Fruit fly (Drosophila melanogaster) whole organism, embryonic: ENCODE measurements around the gene CG14022.
A peak's percentile ranks its signal among the peaks of the same experiment; 100 is the strongest.

ENCODE experiments used
- Awh ChIP-seq: fragments of 200-800 bp; sonication (Bioruptor generic); IDR thresholded peaks from 2 replicates; pipeline ENCODE4, ENCODE4 v1.3.6; 2022; ENCODE audit warnings: missing biosample characterization, missing genetic modification characterization
- CG10979 ChIP-seq: fragments of 200-800 bp; sonication (Bioruptor generic); optimal IDR thresholded peaks from 2 replicates; lab custom pipeline; 2018; ENCODE audit warnings: missing biosample characterization, mild to moderate bottlenecking, missing genetic modification characterization, moderate library complexity
- CG16779 ChIP-seq: fragments of 200-800 bp; sonication (Bioruptor generic); IDR thresholded peaks from 2 replicates; pipeline ENCODE4 v1.3.6; 2022; ENCODE audit warnings: missing biosample characterization, missing genetic modification characterization
- CG17612 ChIP-seq: fragments of 200-800 bp; sonication (Bioruptor generic); IDR thresholded peaks from 2 replicates; pipeline ENCODE4 v1.3.6; 2022; ENCODE audit warnings: missing biosample characterization, missing genetic modification characterization
- CG18262 ChIP-seq: fragments of 200-800 bp; optimal IDR thresholded peaks from 3 replicates; lab custom pipeline; 2019; ENCODE audit warnings: missing biosample characterization, mild to moderate bottlenecking, missing genetic modification characterization, moderate library complexity
- CG2120 ChIP-seq: fragments of 200-800 bp; sonication (Bioruptor generic); optimal IDR thresholded peaks from 3 replicates; lab custom pipeline; 2016; ENCODE audit warnings: missing biosample characterization, missing genetic modification characterization
- CG2678 ChIP-seq: fragments of 200-800 bp; sonication (Bioruptor generic); optimal IDR thresholded peaks from 3 replicates; lab custom pipeline; 2019; ENCODE audit warnings: missing biosample characterization, mild to moderate bottlenecking, missing genetic modification characterization, moderate library complexity
- CG3065 ChIP-seq: fragments of 200-800 bp; sonication (Bioruptor generic); optimal IDR thresholded peaks from 2 replicates; lab custom pipeline; 2016; ENCODE audit warnings: missing biosample characterization, missing genetic modification characterization
- CG31365 ChIP-seq: fragments of 200-800 bp; sonication (Bioruptor generic); optimal IDR thresholded peaks from 2 replicates; lab custom pipeline; 2018; ENCODE audit warnings: missing biosample characterization, mild to moderate bottlenecking, missing genetic modification characterization
- CG32532 ChIP-seq: fragments of 200-800 bp; sonication (Bioruptor generic); IDR thresholded peaks from 2 replicates; pipeline ENCODE4 v1.3.6; 2022; ENCODE audit warnings: missing biosample characterization, missing genetic modification characterization
- CG3995 ChIP-seq: fragments of 200-800 bp; sonication (Bioruptor generic); optimal IDR thresholded peaks from 3 replicates; lab custom pipeline; 2016; ENCODE audit warnings: missing biosample characterization, missing genetic modification characterization
- CG43689 ChIP-seq: fragments of 200-800 bp; sonication (Bioruptor generic); IDR thresholded peaks from 2 replicates; pipeline ENCODE4 v1.3.6; 2022; ENCODE audit warnings: missing biosample characterization, missing genetic modification characterization
- CG4820 ChIP-seq: fragments of 200-800 bp; sonication (Bioruptor generic); optimal IDR thresholded peaks from 3 replicates; lab custom pipeline; 2016; ENCODE audit warnings: missing biosample characterization, missing genetic modification characterization
- CG4854 ChIP-seq: fragments of 200-800 bp; sonication (Bioruptor generic); optimal IDR thresholded peaks from 2 replicates; lab custom pipeline; 2016; ENCODE audit warnings: missing biosample characterization, missing genetic modification characterization, inconsistent platforms
- CG6654 ChIP-seq: fragments of 200-800 bp; sonication (Bioruptor generic); optimal IDR thresholded peaks from 2 replicates; lab custom pipeline; 2017; ENCODE audit warnings: missing biosample characterization, mild to moderate bottlenecking, missing genetic modification characterization
- CG7271 ChIP-seq: fragments of 200-800 bp; sonication (Bioruptor generic); optimal IDR thresholded peaks from 2 replicates; lab custom pipeline; 2018; ENCODE audit warnings: missing biosample characterization, mild to moderate bottlenecking, missing genetic modification characterization, moderate library complexity
- CG7987 ChIP-seq: fragments of 200-800 bp; sonication (Bioruptor generic); optimal IDR thresholded peaks from 2 replicates; lab custom pipeline; 2018; ENCODE audit warnings: missing biosample characterization, mild to moderate bottlenecking, missing genetic modification characterization, moderate library complexity
- CG8359 ChIP-seq: fragments of 200-800 bp; sonication (Bioruptor generic); optimal IDR thresholded peaks from 2 replicates; lab custom pipeline; 2017; ENCODE audit warnings: missing biosample characterization, mild to moderate bottlenecking, missing genetic modification characterization, borderline replicate concordance
- CG8478 ChIP-seq: fragments of >200 bp; optimal IDR thresholded peaks from 2 replicates; lab custom pipeline; 2018
- CG9215 ChIP-seq: fragments of 200-800 bp; sonication (Bioruptor generic); IDR thresholded peaks from 2 replicates; pipeline ENCODE4 v1.3.6; 2022; ENCODE audit warnings: missing biosample characterization, missing genetic modification characterization
- D19B ChIP-seq: fragments of 200-800 bp; sonication (Bioruptor generic); optimal IDR thresholded peaks from 2 replicates; lab custom pipeline; 2017; ENCODE audit warnings: missing biosample characterization, mild to moderate bottlenecking, missing genetic modification characterization
- Dad ChIP-seq: fragments of 200-800 bp; sonication (Bioruptor generic); optimal IDR thresholded peaks from 3 replicates; lab custom pipeline; 2016; ENCODE audit warnings: missing biosample characterization, missing genetic modification characterization
- GATAe ChIP-seq: fragments of 200-800 bp; sonication (Bioruptor generic); conservative IDR thresholded peaks from 2 replicates; pipeline ENCODE4 v1.3.6; 2022; ENCODE audit warnings: missing biosample characterization, missing genetic modification characterization
- H2.0 ChIP-seq: fragments of 200-800 bp; sonication (Bioruptor generic); IDR thresholded peaks from 2 replicates; pipeline ENCODE4 v1.3.6; 2022; ENCODE audit warnings: missing biosample characterization, missing genetic modification characterization
- HHEX ChIP-seq: fragments of 200-800 bp; sonication (Bioruptor generic); optimal IDR thresholded peaks from 3 replicates; lab custom pipeline; 2017; ENCODE audit warnings: missing biosample characterization, mild to moderate bottlenecking, missing genetic modification characterization, missing genetic modification reagents
- Hey ChIP-seq: fragments of 200-800 bp; sonication (Bioruptor generic); optimal IDR thresholded peaks from 3 replicates; lab custom pipeline; 2018; ENCODE audit warnings: missing biosample characterization, mild to moderate bottlenecking, missing genetic modification characterization
- Side ChIP-seq: fragments of 200-800 bp; sonication (Bioruptor generic); optimal IDR thresholded peaks from 2 replicates; lab custom pipeline; 2016; ENCODE audit warnings: missing biosample characterization, missing genetic modification characterization
- Sin3A ChIP-seq: fragments of >200 bp; optimal IDR thresholded peaks from 2 replicates; lab custom pipeline; 2018
- ab ChIP-seq: fragments of 200-800 bp; sonication (Bioruptor generic); optimal IDR thresholded peaks from 2 replicates; lab custom pipeline; 2016; ENCODE audit warnings: missing biosample characterization, missing genetic modification characterization
- br ChIP-seq: fragments of >200 bp; optimal IDR thresholded peaks from 2 replicates; lab custom pipeline; 2017
- bsh ChIP-seq, 2 experiments: fragments of 200-800 bp; sonication (Bioruptor generic); optimal IDR thresholded peaks; 2 replicates each; lab custom pipeline; 2017 to 2018; ENCODE audit warnings: mild to moderate bottlenecking in 2 of 2, missing biosample characterization in 2 of 2, missing genetic modification characterization in 2 of 2, moderate library complexity in 1 of 2
- chinmo ChIP-seq: fragments of 200-800 bp; sonication (Bioruptor generic); IDR thresholded peaks from 4 replicates; pipeline ENCODE4 v1.3.6; 2022; ENCODE audit warnings: missing biosample characterization, missing genetic modification characterization; ENCODE audit not compliant: partially characterized antibody
- cwo ChIP-seq: fragments of 200-800 bp; sonication (Bioruptor generic); optimal IDR thresholded peaks from 3 replicates; lab custom pipeline; 2017; ENCODE audit warnings: missing biosample characterization, missing genetic modification characterization, mild to moderate bottlenecking, moderate library complexity, missing genetic modification reagents
- dimm ChIP-seq: fragments of 200-800 bp; sonication (Bioruptor generic); IDR thresholded peaks from 2 replicates; pipeline ENCODE4 v1.3.6; 2022; ENCODE audit warnings: missing biosample characterization, missing genetic modification characterization
- disco-r ChIP-seq: fragments of 200-800 bp; sonication (Bioruptor generic); optimal IDR thresholded peaks from 2 replicates; lab custom pipeline; 2016; ENCODE audit warnings: missing biosample characterization, missing genetic modification characterization
- dmrt11E ChIP-seq: fragments of 200-800 bp; sonication (Bioruptor generic); optimal IDR thresholded peaks from 3 replicates; lab custom pipeline; 2018; ENCODE audit warnings: missing biosample characterization, mild to moderate bottlenecking, missing genetic modification characterization, moderate library complexity
- dmrt99B ChIP-seq: fragments of 200-800 bp; sonication (Bioruptor generic); optimal IDR thresholded peaks from 2 replicates; lab custom pipeline; 2018; ENCODE audit warnings: missing biosample characterization, mild to moderate bottlenecking, missing genetic modification characterization, moderate library complexity
- ham ChIP-seq: fragments of 200-800 bp; sonication (Bioruptor generic); IDR thresholded peaks from 2 replicates; pipeline ENCODE4 v1.3.6; 2022; ENCODE audit warnings: missing biosample characterization, missing genetic modification characterization
- lab ChIP-seq: fragments of 200-800 bp; sonication (Bioruptor generic); optimal IDR thresholded peaks from 3 replicates; lab custom pipeline; 2017; ENCODE audit warnings: missing biosample characterization, missing genetic modification characterization, mild to moderate bottlenecking, moderate library complexity, missing genetic modification reagents
- mam ChIP-seq: fragments of 200-800 bp; sonication (Bioruptor generic); optimal IDR thresholded peaks from 3 replicates; lab custom pipeline; 2016; ENCODE audit warnings: missing biosample characterization, missing genetic modification characterization
- mld ChIP-seq: fragments of 200-800 bp; sonication (Bioruptor generic); IDR thresholded peaks from 3 replicates; pipeline ENCODE4 v1.3.6; 2022; ENCODE audit warnings: missing biosample characterization, missing genetic modification characterization; ENCODE audit not compliant: partially characterized antibody
- phol ChIP-seq: fragments of 200-800 bp; sonication (Bioruptor generic); optimal IDR thresholded peaks from 3 replicates; lab custom pipeline; 2018; ENCODE audit warnings: missing biosample characterization, mild to moderate bottlenecking, missing genetic modification characterization, moderate library complexity
- sens-2 ChIP-seq: fragments of 200-800 bp; sonication (Bioruptor generic); IDR thresholded peaks from 2 replicates; pipeline ENCODE4 v1.3.6; 2022; ENCODE audit warnings: missing biosample characterization, missing genetic modification characterization
- sr ChIP-seq: fragments of 200-800 bp; sonication (Bioruptor generic); IDR thresholded peaks from 3 replicates; pipeline ENCODE4 v1.3.6; 2022; ENCODE audit warnings: missing biosample characterization, missing genetic modification characterization
- ssp ChIP-seq: fragments of 200-800 bp; sonication (Bioruptor generic); IDR thresholded peaks from 2 replicates; pipeline ENCODE4 v1.3.6; 2022; ENCODE audit warnings: missing biosample characterization, missing genetic modification characterization
- sug ChIP-seq: fragments of 200-800 bp; optimal IDR thresholded peaks from 2 replicates; lab custom pipeline; 2019; ENCODE audit warnings: missing biosample characterization, mild to moderate bottlenecking, missing genetic modification characterization, moderate library complexity
- tna ChIP-seq: fragments of 200-800 bp; sonication (Bioruptor generic); IDR thresholded peaks from 2 replicates; pipeline ENCODE4 v1.3.6; 2022; ENCODE audit warnings: missing biosample characterization, missing genetic modification characterization; ENCODE audit not compliant: partially characterized antibody
- trem ChIP-seq: fragments of 200-800 bp; optimal IDR thresholded peaks from 3 replicates; lab custom pipeline; 2019; ENCODE audit warnings: missing biosample characterization, mild to moderate bottlenecking, missing genetic modification characterization, moderate library complexity
- vnd ChIP-seq: fragments of 200-800 bp; sonication (Bioruptor generic); IDR thresholded peaks from 3 replicates; pipeline ENCODE4 v1.3.6; 2022; ENCODE audit warnings: missing biosample characterization, missing genetic modification characterization; ENCODE audit not compliant: partially characterized antibody
- wdn ChIP-seq: fragments of 200-800 bp; sonication (Bioruptor generic); IDR thresholded peaks from 2 replicates; pipeline ENCODE4 v1.3.6; 2022; ENCODE audit warnings: missing biosample characterization, missing genetic modification characterization
- wor ChIP-seq: fragments of 200-800 bp; sonication (Bioruptor generic); IDR thresholded peaks from 2 replicates; pipeline ENCODE4 v1.3.6; 2022; ENCODE audit warnings: missing biosample characterization, missing genetic modification characterization

Gene CG14022

DNA sequence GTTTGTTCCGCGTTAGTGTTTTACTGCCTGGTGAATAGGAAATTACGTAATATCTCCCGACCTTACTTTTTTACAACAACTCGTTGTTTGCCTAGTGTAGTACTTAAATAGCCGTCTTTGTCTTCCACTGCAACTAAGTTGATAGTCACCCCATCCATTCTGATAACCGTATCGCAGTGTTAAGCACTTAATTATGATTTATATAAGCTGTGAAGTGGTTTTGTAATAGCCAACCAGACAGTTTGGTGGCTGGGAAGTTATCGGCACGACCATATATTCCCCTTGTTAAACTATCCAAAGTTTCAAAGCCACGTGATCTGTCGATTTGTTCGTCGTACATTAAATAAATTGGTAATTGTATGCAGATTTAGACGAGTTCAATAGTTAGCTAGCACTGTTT lies 24.3 kb downstream of the CG14022 start (continued):
- TF ChIP-seq wdn = no peak
- TF ChIP-seq mld (GFP tag; lab: Robert Waterston, UW) = no peak
- TF ChIP-seq HHEX (GFP tag; lab: Kevin White, UChicago) = no peak
- no peak for TF ChIP-seq CG32532 (GFP tag; lab: Robert Waterston, UW)
- no peak for TF ChIP-seq CG3065 (GFP tag; lab: Kevin White, UChicago)
- peak; percentile 24 for TF ChIP-seq lab (GFP tag; lab: Kevin White, UChicago)
- no peak for TF ChIP-seq CG4854
- no peak for TF ChIP-seq Sin3A (lab: Kevin White, UChicago)
- no peak for TF ChIP-seq CG16779
- TF ChIP-seq CG4820 (GFP tag; lab: Kevin White, UChicago) = no peak
- TF ChIP-seq Hey (tag; lab: Kevin White, UChicago) = peak; percentile 2
- TF ChIP-seq CG43689 (GFP tag; lab: Robert Waterston, UW) = no peak
- no peak for TF ChIP-seq CG8359 (GFP tag; lab: Kevin White, UChicago)
- no peak for TF ChIP-seq mam
- no peak for TF ChIP-seq CG7271
- no peak for TF ChIP-seq br (lab: Kevin White, UChicago)
- TF ChIP-seq GATAe (GFP tag; lab: Robert Waterston, UW) = no peak
- TF ChIP-seq CG8478 (lab: Kevin White, UChicago) = no peak
- TF ChIP-seq CG18262 = no peak
- TF ChIP-seq CG3995 = no peak
- TF ChIP-seq sug (tag; lab: Kevin White, UChicago) = peak; percentile 29
- TF ChIP-seq dimm (GFP tag; lab: Robert Waterston, UW) = no peak
- TF ChIP-seq Dad (GFP tag; lab: Kevin White, UChicago) = no peak
- TF ChIP-seq tna (GFP tag; lab: Robert Waterston, UW) = no peak
- no peak for TF ChIP-seq sens-2
- TF ChIP-seq disco-r = no peak
- no peak for TF ChIP-seq CG6654 (GFP tag; lab: Kevin White, UChicago)
- no peak for TF ChIP-seq wor (GFP tag; lab: Robert Waterston, UW)
- TF ChIP-seq CG2120 = no peak
- TF ChIP-seq H2.0 (GFP tag; lab: Robert Waterston, UW) = no peak
- TF ChIP-seq Side (GFP tag; lab: Kevin White, UChicago) = no peak
- TF ChIP-seq dmrt11E (tag; lab: Kevin White, UChicago) = no peak
- TF ChIP-seq CG9215 (GFP tag; lab: Robert Waterston, UW) = no peak
- TF ChIP-seq chinmo (GFP tag; lab: Robert Waterston, UW) = 0 out of 4 replicates have a peak, but pooled peaks have one; percentile 12
- TF ChIP-seq CG17612 (GFP tag; lab: Robert Waterston, UW) = no peak
- TF ChIP-seq vnd (GFP tag; lab: Robert Waterston, UW) = 0 out of 3 replicates have a peak, but pooled peaks have one; percentile 29
- TF ChIP-seq D19B (GFP tag; lab: Kevin White, UChicago) = no peak
- no peak for TF ChIP-seq ab (GFP tag; lab: Kevin White, UChicago)
- no peak for TF ChIP-seq CG31365 (tag; lab: Kevin White, UChicago)
- no peak for TF ChIP-seq trem (tag; lab: Kevin White, UChicago)

DNA sequence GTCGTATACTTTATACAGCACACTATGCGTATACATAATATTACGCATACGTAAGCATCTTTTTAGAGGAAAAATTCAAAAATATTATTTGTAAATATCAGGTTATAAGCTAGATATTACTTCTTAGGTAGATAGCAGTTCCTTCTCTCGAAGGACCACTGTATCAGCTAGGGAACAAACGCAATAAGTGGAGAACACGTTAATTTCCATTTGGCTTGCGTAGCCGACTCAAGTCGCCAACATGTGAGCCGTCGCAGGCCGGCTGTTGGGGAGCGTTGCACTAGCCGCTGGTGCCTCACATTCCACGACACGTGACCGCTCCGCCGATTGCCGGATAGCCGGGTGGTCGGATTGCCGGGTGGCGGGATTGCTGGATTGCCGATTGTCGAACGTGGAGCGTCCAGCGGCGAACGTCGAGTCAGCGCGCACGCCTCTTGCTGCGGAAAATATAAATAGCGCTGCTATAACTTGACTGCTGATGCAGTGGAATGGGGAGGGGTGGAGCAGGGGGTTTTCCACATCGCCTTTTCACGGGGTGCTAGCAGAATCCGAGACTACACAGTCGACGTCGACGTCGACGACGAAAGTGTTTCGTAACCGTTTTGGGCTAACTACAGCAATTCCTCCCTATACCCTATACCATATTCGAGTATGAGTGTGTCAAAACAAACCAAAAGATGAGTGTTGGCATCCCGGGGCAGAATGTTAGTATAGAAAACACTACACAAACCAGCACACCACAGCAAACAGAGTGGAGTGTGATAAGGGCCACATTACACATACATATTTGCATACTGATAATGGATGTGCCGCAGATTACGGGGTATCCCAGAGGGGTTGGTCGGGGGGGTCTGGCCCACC lies 25.4 kb downstream of the CG14022 start:
- TF ChIP-seq CG2678 (tag; lab: Kevin White, UChicago) (peak; percentile 33), CG8359 (GFP tag; lab: Kevin White, UChicago) (peak; percentile 23), CG10979 (tag; lab: Kevin White, UChicago) (peak; percentile 69), ssp (GFP tag; lab: Robert Waterston, UW) (no peak), sr (GFP tag; lab: Robert Waterston, UW) (0 out of 3 replicates have a peak, but pooled peaks have one; percentile 5), chinmo (GFP tag; lab: Robert Waterston, UW) (0 out of 4 replicates have a peak, but pooled peaks have one; percentile 53), CG7987 (peak; percentile 72), Awh (GFP tag; lab: Robert Waterston, UW) (peak; percentile 45; the same call in 1 of the 2 replicates), dmrt99B (tag; lab: Kevin White, UChicago) (peak; percentile 17), ham (GFP tag; lab: Robert Waterston, UW) (0 out of 2 replicates have a peak, but pooled peaks have one; percentile 11), phol (tag; lab: Kevin White, UChicago) (peak; percentile 19), bsh (GFP tag; optimal IDR thresholded peaks at IDR 0.05; lab: Kevin White, UChicago) (peak in 1 of 2 experiments; percentile 55), cwo (GFP tag; lab: Kevin White, UChicago) (peak; percentile 82)
